ENCODE assay signal across 6 fruit fly cellular contexts in the genomic region with DNA sequence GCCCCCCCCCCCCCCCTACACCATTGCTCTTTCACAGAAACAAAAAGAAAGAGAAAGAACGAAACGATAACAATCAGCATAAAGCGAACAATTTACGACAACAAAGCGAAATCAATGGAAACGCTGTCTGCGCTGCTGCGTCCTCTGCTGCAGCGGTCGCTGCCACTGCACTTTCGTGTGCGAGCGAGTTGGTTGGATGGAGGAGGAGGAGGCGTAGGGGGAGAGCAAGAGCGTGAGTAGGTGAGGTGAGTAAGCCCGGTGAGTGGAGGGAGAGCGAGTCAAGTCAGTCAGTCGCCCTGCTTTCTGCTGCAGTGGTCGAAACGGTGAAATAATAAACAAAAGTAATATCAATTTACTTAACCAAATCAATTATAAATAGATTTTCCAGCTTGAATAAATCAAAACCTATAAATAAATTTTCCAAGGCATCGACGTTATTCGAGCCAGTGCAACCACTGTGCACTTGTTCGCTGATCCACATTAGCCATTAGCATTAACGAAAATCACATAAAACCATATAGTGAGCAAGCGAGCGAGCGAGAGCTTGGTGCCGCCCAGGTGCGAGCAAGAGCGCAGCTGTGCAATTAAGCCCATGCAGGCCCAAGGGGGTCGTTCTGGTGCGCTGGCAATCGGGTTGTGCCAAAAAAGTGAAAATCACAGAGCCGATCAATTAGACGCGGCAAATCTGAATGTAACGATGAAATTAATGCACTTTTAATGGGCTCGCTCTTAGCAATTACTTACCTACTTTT.
A peak's percentile ranks its signal among the peaks of the same experiment; 100 is the strongest.
TF ChIP-seq lines count a peak whose summit lies in the region.

No protein-coding gene starts in this region.

- no peak for TF ChIP-seq CTCF in whole organism, embryonic (GFP tag; optimal IDR thresholded peaks at IDR 0.05; lab: Kevin White, UChicago)

TF ChIP-seq in whole organism, 6 proteins besides CTCF, POLR2A, EP300 and RAD21:
- TF ChIP-seq psq (optimal IDR thresholded peaks at IDR 0.05; lab: Kevin White, UChicago), result no peak
- TF ChIP-seq Dll (optimal IDR thresholded peaks at IDR 0.05; lab: Kevin White, UChicago), result peak; percentile 62
TF ChIP-seq in whole organism: peak in this region for 1.

TF ChIP-seq in whole organism, adult, 20 proteins besides CTCF, POLR2A, EP300 and RAD21 (continues in another document):
- TF ChIP-seq CG14711 (tag; optimal IDR thresholded peaks at IDR 0.05; lab: Kevin White, UChicago) (peak; percentile 69), Hr96 (GFP tag; optimal IDR thresholded peaks at IDR 0.05; lab: Kevin White, UChicago) (peak; percentile 71), ovo (GFP tag; optimal IDR thresholded peaks at IDR 0.05; lab: Kevin White, UChicago) (peak; percentile 82), cnc (optimal IDR thresholded peaks at IDR 0.05; lab: Kevin White, UChicago) (no peak), kay (GFP tag; lab: Kevin White, UChicago; ENCODE audit: borderline replicate concordance) (peak; percentile 66), CG11617 (GFP tag; optimal IDR thresholded peaks at IDR 0.05; lab: Kevin White, UChicago) (peak; percentile 94), Crg-1 (GFP tag; optimal IDR thresholded peaks at IDR 0.05; lab: Kevin White, UChicago) (peak; percentile 86), bab1 (GFP tag; optimal IDR thresholded peaks at IDR 0.05; lab: Kevin White, UChicago) (peak; percentile 89), cic (GFP tag; optimal IDR thresholded peaks at IDR 0.05; lab: Kevin White, UChicago) (peak; percentile 35), CG5204 (GFP tag; optimal IDR thresholded peaks at IDR 0.05; lab: Kevin White, UChicago) (peak; percentile 51), Mnt (GFP tag; optimal IDR thresholded peaks at IDR 0.05; lab: Kevin White, UChicago) (peak; percentile 69), Clk (GFP tag; optimal IDR thresholded peaks at IDR 0.05; lab: Kevin White, UChicago) (no peak), CG7101 (tag; optimal IDR thresholded peaks at IDR 0.05; lab: Kevin White, UChicago) (peak; percentile 86), CG1620 (GFP tag; optimal IDR thresholded peaks at IDR 0.05; lab: Kevin White, UChicago) (peak; percentile 71), tj (GFP tag; optimal IDR thresholded peaks at IDR 0.05; lab: Kevin White, UChicago) (peak; percentile 98), CG33017 (tag; optimal IDR thresholded peaks at IDR 0.05; lab: Kevin White, UChicago) (peak; percentile 36)

TF ChIP-seq in whole organism, embryonic, 481 proteins besides CTCF, POLR2A, EP300 and RAD21 (continues in another document):
- TF ChIP-seq oc (tag; optimal IDR thresholded peaks at IDR 0.05; lab: Kevin White, UChicago) (peak; percentile 38), E2f1 (GFP tag; IDR thresholded peaks at IDR 0.05; lab: Robert Waterston, UW) (peak; percentile 46), ranshi (GFP tag; IDR thresholded peaks at IDR 0.05; lab: Robert Waterston, UW) (peak; percentile 55; the same call in 1 of the 2 replicates), Dll (GFP tag; IDR thresholded peaks at IDR 0.05; lab: Robert Waterston, UW; ENCODE audit: partially characterized antibody) (no peak), CG8089 (GFP tag; optimal IDR thresholded peaks at IDR 0.05; lab: Kevin White, UChicago) (peak; percentile 9), CG5180 (GFP tag; optimal IDR thresholded peaks at IDR 0.05; lab: Kevin White, UChicago) (no peak), Trl (optimal IDR thresholded peaks at IDR 0.05; lab: Kevin White, UChicago) (peak in 1 of 2 experiments; percentile 48), Trl (GFP tag; optimal IDR thresholded peaks at IDR 0.05; lab: Kevin White, UChicago) (no peak), dpn (GFP tag; optimal IDR thresholded peaks at IDR 0.05; lab: Kevin White, UChicago) (peak in 1 of 2 experiments; percentile 5), gem (tag; optimal IDR thresholded peaks at IDR 0.05; lab: Kevin White, UChicago) (peak; percentile 34), Hr51 (GFP tag; optimal IDR thresholded peaks at IDR 0.05; lab: Kevin White, UChicago) (peak in 1 of 2 experiments; percentile 27), CG2678 (tag; optimal IDR thresholded peaks at IDR 0.05; lab: Kevin White, UChicago) (peak; percentile 8), hkb (optimal IDR thresholded peaks at IDR 0.05; lab: Kevin White, UChicago) (no peak), hkb (GFP tag; IDR thresholded peaks at IDR 0.05; lab: Robert Waterston, UW) (peak; percentile 77), Lpt (GFP tag; optimal IDR thresholded peaks at IDR 0.05; lab: Kevin White, UChicago) (no peak), otp (GFP tag; IDR thresholded peaks at IDR 0.05; lab: Robert Waterston, UW) (peak; percentile 76)

TF ChIP-seq in whole organism, prepupa, 60 proteins besides CTCF, POLR2A, EP300 and RAD21 (continues in another document):
- TF ChIP-seq vri (GFP tag; optimal IDR thresholded peaks at IDR 0.05; lab: Kevin White, UChicago) (peak; percentile 91), net (GFP tag; optimal IDR thresholded peaks at IDR 0.05; lab: Kevin White, UChicago) (peak; percentile 88), fd85E (GFP tag; optimal IDR thresholded peaks at IDR 0.05; lab: Kevin White, UChicago) (peak; percentile 45), CG6808 (GFP tag; optimal IDR thresholded peaks at IDR 0.05; lab: Kevin White, UChicago) (peak; percentile 33), lz (GFP tag; optimal IDR thresholded peaks at IDR 0.05; lab: Kevin White, UChicago) (peak; percentile 89), eg (GFP tag; IDR thresholded peaks at IDR 0.05; lab: Robert Waterston, UW) (peak; percentile 97), CG3032 (tag; optimal IDR thresholded peaks at IDR 0.05; lab: Kevin White, UChicago) (peak; percentile 29), Hr4 (GFP tag; optimal IDR thresholded peaks at IDR 0.05; lab: Kevin White, UChicago) (peak; percentile 84), Sox14 (GFP tag; optimal IDR thresholded peaks at IDR 0.05; lab: Kevin White, UChicago) (peak; percentile 91), acj6 (GFP tag; optimal IDR thresholded peaks at IDR 0.05; lab: Kevin White, UChicago) (peak; percentile 81), pdm3 (GFP tag; optimal IDR thresholded peaks at IDR 0.05; lab: Kevin White, UChicago) (peak; percentile 91), CG8632 (GFP tag; optimal IDR thresholded peaks at IDR 0.05; lab: Kevin White, UChicago) (peak; percentile 78), spab (GFP tag; optimal IDR thresholded peaks at IDR 0.05; lab: Kevin White, UChicago) (peak; percentile 51), CG34406 (GFP tag; optimal IDR thresholded peaks at IDR 0.05; lab: Kevin White, UChicago) (peak; percentile 74), Lpt (GFP tag; optimal IDR thresholded peaks at IDR 0.05; lab: Kevin White, UChicago) (peak; percentile 85), CG11762 (GFP tag; optimal IDR thresholded peaks at IDR 0.05; lab: Kevin White, UChicago; ENCODE audit: insufficient read depth) (peak; percentile 75)

TF ChIP-seq in whole organism, pupa, 21 proteins besides CTCF, POLR2A, EP300 and RAD21 (continues in another document):
- peak; percentile 86 for TF ChIP-seq Pif1B (GFP tag; optimal IDR thresholded peaks at IDR 0.05; lab: Kevin White, UChicago)
- TF ChIP-seq D1 (tag; optimal IDR thresholded peaks at IDR 0.05; lab: Kevin White, UChicago), result no peak
- TF ChIP-seq CG15710 (tag; optimal IDR thresholded peaks at IDR 0.05; lab: Kevin White, UChicago), result peak; percentile 40
- peak; percentile 98 for TF ChIP-seq Ets98B (GFP tag; IDR thresholded peaks at IDR 0.05; lab: Robert Waterston, UW)
- peak; percentile 91 for TF ChIP-seq CG12605 (GFP tag; IDR thresholded peaks at IDR 0.05; lab: Robert Waterston, UW)
- TF ChIP-seq CG14655 (GFP tag; optimal IDR thresholded peaks at IDR 0.05; lab: Kevin White, UChicago), result peak; percentile 71
- peak; percentile 77 for TF ChIP-seq CG8301 (tag; optimal IDR thresholded peaks at IDR 0.05; lab: Kevin White, UChicago)
- TF ChIP-seq CG32121 (GFP tag; IDR thresholded peaks at IDR 0.05; lab: Robert Waterston, UW), result peak; percentile 97
- TF ChIP-seq CG9948 (tag; optimal IDR thresholded peaks at IDR 0.05; lab: Kevin White, UChicago), result peak; percentile 39
- peak; percentile 57 for TF ChIP-seq CG8159 (tag; optimal IDR thresholded peaks at IDR 0.05; lab: Kevin White, UChicago)
- peak; percentile 34 for TF ChIP-seq CG13204 (GFP tag; optimal IDR thresholded peaks at IDR 0.05; lab: Kevin White, UChicago)
- TF ChIP-seq CG10348 (GFP tag; IDR thresholded peaks at IDR 0.05; lab: Robert Waterston, UW), result peak; percentile 73
- peak; percentile 98 for TF ChIP-seq EcR (GFP tag; optimal IDR thresholded peaks at IDR 0.05; lab: Kevin White, UChicago)
- peak; percentile 40 for TF ChIP-seq CG34367 (tag; optimal IDR thresholded peaks at IDR 0.05; lab: Kevin White, UChicago)
- TF ChIP-seq CG4496 (GFP tag; IDR thresholded peaks at IDR 0.05; lab: Robert Waterston, UW), result peak; percentile 98
- TF ChIP-seq gl (tag; optimal IDR thresholded peaks at IDR 0.05; lab: Kevin White, UChicago), result peak; percentile 49
- peak; percentile 97 for TF ChIP-seq fd96Ca (GFP tag; IDR thresholded peaks at IDR 0.05; lab: Robert Waterston, UW)
- peak; percentile 63 for TF ChIP-seq CG17806 (tag; optimal IDR thresholded peaks at IDR 0.05; lab: Kevin White, UChicago)

TF ChIP-seq in whole organism, wandering third instar larva, 38 proteins besides CTCF, POLR2A, EP300 and RAD21 (continues in another document):
- TF ChIP-seq OdsH (GFP tag; optimal IDR thresholded peaks at IDR 0.05; lab: Kevin White, UChicago) (peak; percentile 91), ey (GFP tag; optimal IDR thresholded peaks at IDR 0.05; lab: Kevin White, UChicago) (peak; percentile 94), Dif (GFP tag; optimal IDR thresholded peaks at IDR 0.05; lab: Kevin White, UChicago; ENCODE audit: partially characterized antibody) (peak; percentile 81), GATAd (GFP tag; optimal IDR thresholded peaks at IDR 0.05; lab: Kevin White, UChicago) (peak; percentile 73), fru (GFP tag; optimal IDR thresholded peaks at IDR 0.05; lab: Kevin White, UChicago) (peak; percentile 95), rgr (GFP tag; optimal IDR thresholded peaks at IDR 0.05; lab: Kevin White, UChicago) (peak; percentile 94), HLH106 (tag; optimal IDR thresholded peaks at IDR 0.05; lab: Kevin White, UChicago) (peak; percentile 80), sage (GFP tag; optimal IDR thresholded peaks at IDR 0.05; lab: Kevin White, UChicago) (peak; percentile 91), foxo (GFP tag; optimal IDR thresholded peaks at IDR 0.05; lab: Kevin White, UChicago) (peak; percentile 75 to 92), Hr83 (GFP tag; optimal IDR thresholded peaks at IDR 0.05; lab: Kevin White, UChicago; ENCODE audit: poor library complexity, severe bottlenecking) (peak; percentile 19), sv (GFP tag; optimal IDR thresholded peaks at IDR 0.05; lab: Kevin White, UChicago) (no peak), Mio (GFP tag; optimal IDR thresholded peaks at IDR 0.05; lab: Kevin White, UChicago) (peak; percentile 37), jim (GFP tag; optimal IDR thresholded peaks at IDR 0.05; lab: Kevin White, UChicago) (peak; percentile 33), CG32264 (GFP tag; optimal IDR thresholded peaks at IDR 0.05; lab: Kevin White, UChicago) (peak; percentile 90), Rel (GFP tag; optimal IDR thresholded peaks at IDR 0.05; lab: Kevin White, UChicago) (peak; percentile 86), Rel (tag; optimal IDR thresholded peaks at IDR 0.05; lab: Kevin White, UChicago) (peak; percentile 64), woc (GFP tag; optimal IDR thresholded peaks at IDR 0.05; lab: Kevin White, UChicago) (peak; percentile 95), usp (GFP tag; optimal IDR thresholded peaks at IDR 0.05; lab: Kevin White, UChicago) (no peak), Abd-B (GFP tag; optimal IDR thresholded peaks at IDR 0.05; lab: Kevin White, UChicago) (no peak)
